Worm (Caenorhabditis elegans) whole organism, L4 larva: Measurements from ENCODE around the gene msd-4.

Source experiments
- ces-1 ChIP-seq: fragments of 150-350 bp; sonication (generic microtip); optimal IDR thresholded peaks from 4 replicates; lab custom pipeline; 2014; ENCODE audit warnings: missing biosample characterization, missing genetic modification reagents, missing genetic modification characterization
- lin-39 ChIP-seq: fragments of 150-350 bp; optimal IDR thresholded peaks from 2 replicates; lab custom pipeline; 2014; ENCODE audit warnings: missing biosample characterization, missing genetic modification reagents, missing genetic modification characterization
- mdt-29 ChIP-seq: fragments of 200-800 bp; sonication (Bioruptor generic); IDR thresholded peaks from 2 replicates; pipeline ENCODE4 v1.3.6; 2022; ENCODE audit warnings: missing genetic modification reagents, missing genetic modification characterization, missing compliant biosample characterization
- pqm-1 ChIP-seq: sonication (generic microtip); optimal IDR thresholded peaks from 2 replicates; lab custom pipeline; 2017; ENCODE audit warnings: missing biosample characterization, missing genetic modification characterization

- TF ChIP-seq lin-39 (tag; lab: Kevin White, UChicago) (no peak), pqm-1 (tag; lab: Kevin White, UChicago) (no peak), mdt-29 (no peak), ces-1 (GFP tag; lab: Kevin White, UChicago) (no peak)
Observed at ce11 chrIII:4822140-4822539, 46.4 kb downstream of the msd-4 start, which contains the start of gene F26A1.8.
